Fruit fly (Drosophila melanogaster) whole organism, embryonic: Measurements from ENCODE around the gene rho-6.

ENCODE experiments used
- CG9437 ChIP-seq: fragments of 200-800 bp; sonication (Bioruptor generic); optimal IDR thresholded peaks from 2 replicates; lab custom pipeline; 2018; ENCODE audit warnings: missing biosample characterization, mild to moderate bottlenecking, missing genetic modification characterization
- Kr ChIP-seq: fragments of 200-800 bp; sonication (Bioruptor generic); optimal IDR thresholded peaks from 2 replicates; lab custom pipeline; 2017; ENCODE audit warnings: missing biosample characterization, mild to moderate bottlenecking, missing genetic modification characterization
- NC2α ChIP-seq: fragments of 200-800 bp; sonication (Bioruptor generic); optimal IDR thresholded peaks from 2 replicates; lab custom pipeline; 2016; ENCODE audit warnings: missing biosample characterization, missing genetic modification characterization
- Oli ChIP-seq: fragments of 200-800 bp; sonication (Bioruptor generic); optimal IDR thresholded peaks from 2 replicates; lab custom pipeline; 2018; ENCODE audit warnings: missing biosample characterization, mild to moderate bottlenecking, missing genetic modification characterization, moderate library complexity
- emc ChIP-seq: fragments of 200-800 bp; sonication (Bioruptor generic); optimal IDR thresholded peaks from 2 replicates; lab custom pipeline; 2016; ENCODE audit warnings: missing biosample characterization, missing genetic modification characterization
- klu ChIP-seq: fragments of 200-800 bp; sonication (Bioruptor generic); IDR thresholded peaks from 2 replicates; pipeline ENCODE4 v1.3.6; 2022; ENCODE audit warnings: missing biosample characterization, missing genetic modification characterization
- scrt ChIP-seq: fragments of 200-800 bp; sonication (Bioruptor generic); optimal IDR thresholded peaks from 2 replicates; lab custom pipeline; 2018; ENCODE audit warnings: missing biosample characterization, mild to moderate bottlenecking, missing genetic modification characterization, moderate library complexity

dm6 chr2L:12097698-12098097 lies 35.5 kb downstream of the rho-6 start, which contains the start of gene Ced-12:
- no peak for TF ChIP-seq scrt
- no peak for TF ChIP-seq Oli (tag; lab: Kevin White, UChicago)
- no peak for TF ChIP-seq klu (GFP tag; lab: Robert Waterston, UW)
- no peak for TF ChIP-seq NC2α (GFP tag; lab: Kevin White, UChicago)
- TF ChIP-seq CG9437 (GFP tag; lab: Kevin White, UChicago) = no peak
- TF ChIP-seq Kr (GFP tag; lab: Kevin White, UChicago) = no peak
- no peak for TF ChIP-seq emc
